Fruit fly (Drosophila melanogaster) Kc167 (cell line): ENCODE measurements around the gene CG10654.

ENCODE experiments used
- Sin3A ChIP-seq: fragments of >200 bp; optimal IDR thresholded peaks from 2 replicates; lab custom pipeline; 2018; ENCODE audit warnings: missing external identifiers
- h ChIP-seq: fragments of >200 bp; optimal IDR thresholded peaks from 3 replicates; lab custom pipeline; 2018; ENCODE audit warnings: missing external identifiers
- insv ChIP-seq: fragments of >200 bp; optimal IDR thresholded peaks from 3 replicates; lab custom pipeline; 2018; ENCODE audit warnings: missing external identifiers
- psq ChIP-seq: fragments of >200 bp; optimal IDR thresholded peaks from 2 replicates; lab custom pipeline; 2017; ENCODE audit warnings: missing external identifiers

DNA sequence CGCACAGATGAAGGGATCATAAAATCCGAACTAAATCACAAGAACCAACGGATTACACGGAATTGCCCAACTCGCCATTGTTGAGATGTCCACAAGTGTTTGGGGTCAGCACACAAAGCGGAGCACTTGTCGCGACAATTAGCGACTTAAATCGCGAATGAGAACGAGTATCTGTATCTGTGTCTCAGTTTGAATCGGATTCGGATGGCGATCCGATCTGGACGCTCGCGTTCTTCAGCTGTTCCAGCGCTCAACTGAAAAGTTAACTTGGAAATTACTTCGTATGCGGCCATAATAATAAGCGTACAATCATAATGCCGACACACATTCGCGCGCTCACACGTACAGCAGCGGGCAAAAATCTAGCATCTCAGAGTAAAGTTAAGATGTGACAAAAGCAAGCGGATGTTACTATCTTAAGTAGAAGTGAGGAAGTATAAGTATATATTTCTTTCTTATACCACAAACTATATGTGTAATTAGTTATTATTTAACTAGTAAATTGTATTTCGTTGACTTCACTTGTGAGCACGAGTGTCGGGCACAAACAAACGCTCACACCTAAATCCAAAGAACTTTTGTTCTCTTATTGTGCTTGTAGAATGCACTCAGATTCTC lies 17.1 kb downstream of the CG10654 start, which contains the start of gene CG10660:
- TF ChIP-seq h (no peak), psq (lab: Kevin White, UChicago) (no peak), Sin3A (lab: Kevin White, UChicago) (no peak), insv (lab: Kevin White, UChicago) (no peak)
